Worm (Caenorhabditis elegans): ENCODE results near the gene jmjd-3.2.

jmjd-3.2 gene

DNA sequence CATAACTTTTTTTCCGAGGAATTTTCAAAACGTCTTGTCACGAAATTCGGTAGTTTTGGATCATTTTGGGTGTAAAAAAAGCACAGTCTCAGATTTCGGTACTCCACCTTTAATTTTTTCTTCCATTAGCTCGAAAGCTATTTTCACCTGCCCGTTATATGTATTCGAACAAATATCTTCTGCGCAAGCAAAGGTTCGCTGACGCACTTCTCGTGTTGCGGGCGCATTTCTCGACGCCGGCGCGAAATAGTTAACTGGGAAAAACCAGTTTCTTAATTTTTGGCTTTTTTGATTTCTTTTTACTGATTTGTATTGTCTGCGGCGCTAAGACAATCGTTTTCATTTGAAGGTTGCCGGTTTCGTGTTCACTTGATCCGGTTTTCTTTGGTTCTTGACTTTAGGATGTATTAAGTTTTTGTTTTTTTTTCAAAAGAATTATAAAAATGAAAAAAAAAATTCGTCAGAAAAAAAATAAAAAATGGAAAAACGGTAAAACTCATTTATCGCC, 12.3 kb upstream of the jmjd-3.2 start:
- no peak for TF ChIP-seq egl-43 (GFP tag; IDR thresholded peaks at IDR 0.05)
- peak; percentile 68 for TF ChIP-seq aha-1 (tag)

ce11 chrX:14437806-14438205, 10.2 kb upstream of the jmjd-3.2 start:
- TF ChIP-seq nhr-25 (tag; optimal IDR thresholded peaks at IDR 0.05; ENCODE audit: borderline replicate concordance, insufficient read depth): peak; percentile 2
- peak; percentile 9 for TF ChIP-seq T20F7.1 (GFP tag; optimal IDR thresholded peaks at IDR 0.05)
- peak; percentile 48 for TF ChIP-seq lin-13 (GFP tag; optimal IDR thresholded peaks at IDR 0.05)
- TF ChIP-seq mdt-29 (GFP tag; IDR thresholded peaks at IDR 0.05): 0 out of 2 replicates have a peak, but pooled peaks have one; percentile 71
- 0 out of 2 replicates have a peak, but pooled peaks have one; percentile 49 for TF ChIP-seq saeg-2 (GFP tag; IDR thresholded peaks at IDR 0.05)
- TF ChIP-seq nhr-41 (GFP tag; IDR thresholded peaks at IDR 0.05): peak; percentile 65; the same call in 1 of the 2 replicates
- peak; percentile 71 for TF ChIP-seq nhr-48 (tag; optimal IDR thresholded peaks at IDR 0.05)
- peak; percentile 62; the same call in 1 of the 2 replicates for TF ChIP-seq dmd-9 (GFP tag; IDR thresholded peaks at IDR 0.05)
- TF ChIP-seq nhr-42 (GFP tag; IDR thresholded peaks at IDR 0.05): 0 out of 2 replicates have a peak, but pooled peaks have one; percentile 36
- peak; percentile 60 for TF ChIP-seq snpc-1.2 (GFP tag; IDR thresholded peaks at IDR 0.05)
- TF ChIP-seq daf-16 (GFP tag; optimal IDR thresholded peaks at IDR 0.05): peak in 1 of 2 experiments; percentile 79
- peak; percentile 66 for TF ChIP-seq daf-16 (tag; optimal IDR thresholded peaks at IDR 0.05)
- TF ChIP-seq zfp-2 (tag; optimal IDR thresholded peaks at IDR 0.05): peak; percentile 43
- TF ChIP-seq spr-1 (tag; optimal IDR thresholded peaks at IDR 0.05): peak; percentile 51
- peak; percentile 53 for TF ChIP-seq duxl-1 (tag; optimal IDR thresholded peaks at IDR 0.05; ENCODE audit: poor library complexity)
- TF ChIP-seq aha-1 (tag): peak; percentile 84
- TF ChIP-seq zip-2 (tag; optimal IDR thresholded peaks at IDR 0.05): peak; percentile 48
- TF ChIP-seq dmd-6 (GFP tag; IDR thresholded peaks at IDR 0.05): peak; percentile 43
- peak; percentile 65 for TF ChIP-seq hmg-1.1 (GFP tag; IDR thresholded peaks at IDR 0.05)
- 0 out of 2 replicates have a peak, but pooled peaks have one; percentile 46 for TF ChIP-seq ctbp-1 (GFP tag; IDR thresholded peaks at IDR 0.05)
- TF ChIP-seq nhr-28 (tag; optimal IDR thresholded peaks at IDR 0.05): peak; percentile 40
- peak; percentile 59; the same call in 1 of the 2 replicates for TF ChIP-seq php-3 (GFP tag; IDR thresholded peaks at IDR 0.05)
- TF ChIP-seq mxl-3 (GFP tag; optimal IDR thresholded peaks at IDR 0.05): peak; percentile 44
- TF ChIP-seq nhr-102 (tag; optimal IDR thresholded peaks at IDR 0.05): peak; percentile 71
- peak; percentile 75; the same call in 1 of the 2 replicates for TF ChIP-seq D1046.2 (GFP tag; IDR thresholded peaks at IDR 0.05)
- TF ChIP-seq gei-8 (GFP tag; optimal IDR thresholded peaks at IDR 0.05): peak; percentile 45
- TF ChIP-seq lim-7 (GFP tag; IDR thresholded peaks at IDR 0.05): peak; percentile 58
- peak; percentile 7 for TF ChIP-seq rbr-2 (tag; optimal IDR thresholded peaks at IDR 0.05)
- TF ChIP-seq hlh-30 (tag; optimal IDR thresholded peaks at IDR 0.05; ENCODE audit: insufficient read depth): peak; percentile 37
- peak; percentile 21; the same call in 1 of the 2 replicates for TF ChIP-seq tra-1 (GFP tag; IDR thresholded peaks at IDR 0.05)
- peak; percentile 18; the same call in 1 of the 2 replicates for TF ChIP-seq ceh-20 (GFP tag; IDR thresholded peaks at IDR 0.05)
- peak; percentile 49; the same call in 1 of the 2 replicates for TF ChIP-seq zfp-3 (GFP tag; conservative IDR thresholded peaks at IDR 0.05)
- 0 out of 2 replicates have a peak, but pooled peaks have one; percentile 57 for TF ChIP-seq F26F4.8 (GFP tag; conservative IDR thresholded peaks at IDR 0.05)

- TF ChIP-seq attf-4 (tag; optimal IDR thresholded peaks at IDR 0.05) (no peak), nhr-237 (tag; optimal IDR thresholded peaks at IDR 0.05) (no peak), ztf-7 (tag; optimal IDR thresholded peaks at IDR 0.05) (no peak), madf-9 (GFP tag; conservative IDR thresholded peaks at IDR 0.05) (no peak), gei-8 (GFP tag; optimal IDR thresholded peaks at IDR 0.05) (no peak), D1046.2 (GFP tag; IDR thresholded peaks at IDR 0.05) (no peak), Y105C5A.15 (GFP tag; IDR thresholded peaks at IDR 0.05) (no peak), spr-3 (GFP tag; optimal IDR thresholded peaks at IDR 0.05) (no peak), pha-4 (GFP tag; IDR thresholded peaks at IDR 0.05) (no peak), pha-4 (tag; optimal IDR thresholded peaks at IDR 0.05) (no peak), madf-5 (GFP tag; IDR thresholded peaks at IDR 0.05) (no peak), ceh-44 (GFP tag; IDR thresholded peaks at IDR 0.05) (no peak), mes-2 (tag; optimal IDR thresholded peaks at IDR 0.05; ENCODE audit: poor library complexity, severe bottlenecking) (no peak), zfp-3 (GFP tag; conservative IDR thresholded peaks at IDR 0.05) (no peak), unc-130 (GFP tag; optimal IDR thresholded peaks at IDR 0.05) (no peak), tra-1 (GFP tag; IDR thresholded peaks at IDR 0.05) (no peak), dmd-6 (GFP tag; IDR thresholded peaks at IDR 0.05) (no peak), F44E2.7 (GFP tag; IDR thresholded peaks at IDR 0.05) (no peak)
Measured at ce11 chrX:14442321-14442720, 5.7 kb upstream of the jmjd-3.2 start, which contains the start of gene F23D12.3. F23D12.3 (plus strand) TSS chrX:14442621.

All from whole organism, L4 larva.